Fruit fly (Drosophila melanogaster) whole organism, adult: ENCODE data around the gene Glut4EF.

ENCODE experiments used
- CG11617 ChIP-seq: fragments of 200-800 bp; sonication (Bioruptor generic); optimal IDR thresholded peaks from 2 replicates; lab custom pipeline; 2017; ENCODE audit warnings: mild to moderate bottlenecking, missing biosample characterization, missing genetic modification reagents, missing genetic modification characterization
- CG12768 ChIP-seq: fragments of 200-800 bp; sonication (Bioruptor generic); optimal IDR thresholded peaks from 2 replicates; lab custom pipeline; 2017; ENCODE audit warnings: missing biosample characterization, missing genetic modification characterization, mild to moderate bottlenecking, moderate library complexity, missing genetic modification reagents
- CG14711 ChIP-seq: fragments of 200-800 bp; sonication (Bioruptor generic); optimal IDR thresholded peaks from 2 replicates; lab custom pipeline; 2018; ENCODE audit warnings: missing biosample characterization, mild to moderate bottlenecking, missing genetic modification characterization, moderate library complexity
- CG1620 ChIP-seq: fragments of 200-800 bp; sonication (Bioruptor generic); optimal IDR thresholded peaks from 2 replicates; lab custom pipeline; 2016; ENCODE audit warnings: missing biosample characterization, missing genetic modification characterization
- CG33017 ChIP-seq: fragments of 200-800 bp; sonication (Bioruptor generic); optimal IDR thresholded peaks from 2 replicates; lab custom pipeline; 2018; ENCODE audit warnings: missing biosample characterization, mild to moderate bottlenecking, missing genetic modification characterization, moderate library complexity
- CG5204 ChIP-seq: fragments of 200-800 bp; sonication (Bioruptor generic); optimal IDR thresholded peaks from 2 replicates; lab custom pipeline; 2016; ENCODE audit warnings: missing biosample characterization, missing genetic modification characterization
- CG7045 ChIP-seq: fragments of 200-800 bp; sonication (Bioruptor generic); optimal IDR thresholded peaks from 2 replicates; lab custom pipeline; 2017; ENCODE audit warnings: missing biosample characterization, mild to moderate bottlenecking, missing genetic modification characterization
- CG7101 ChIP-seq: fragments of 200-800 bp; sonication (Bioruptor generic); optimal IDR thresholded peaks from 2 replicates; lab custom pipeline; 2018; ENCODE audit warnings: missing biosample characterization, mild to moderate bottlenecking, missing genetic modification characterization, moderate library complexity
- Clk ChIP-seq: fragments of 200-800 bp; sonication (Bioruptor generic); optimal IDR thresholded peaks from 2 replicates; lab custom pipeline; 2017; ENCODE audit warnings: missing biosample characterization, missing genetic modification characterization
- Crg-1 ChIP-seq: fragments of 200-800 bp; sonication (Bioruptor generic); optimal IDR thresholded peaks from 2 replicates; lab custom pipeline; 2016; ENCODE audit warnings: missing biosample characterization, missing genetic modification characterization
- Hr96 ChIP-seq: fragments of 200-800 bp; sonication (Bioruptor generic); optimal IDR thresholded peaks from 2 replicates; lab custom pipeline; 2016; ENCODE audit warnings: missing biosample characterization, missing genetic modification characterization
- Mnt ChIP-seq: fragments of 200-800 bp; sonication (Bioruptor generic); optimal IDR thresholded peaks from 2 replicates; lab custom pipeline; 2016; ENCODE audit warnings: missing biosample characterization, mild to moderate bottlenecking, missing genetic modification characterization
- bab1 ChIP-seq: fragments of 200-800 bp; sonication (Bioruptor generic); optimal IDR thresholded peaks from 3 replicates; lab custom pipeline; 2019; ENCODE audit warnings: missing biosample characterization, mild to moderate bottlenecking, missing genetic modification characterization, moderate library complexity
- cic ChIP-seq: fragments of 200-800 bp; sonication (Bioruptor generic); optimal IDR thresholded peaks from 2 replicates; lab custom pipeline; 2017; ENCODE audit warnings: missing biosample characterization, mild to moderate bottlenecking, missing genetic modification characterization, moderate library complexity
- cnc ChIP-seq, 2 experiments: fragments of >200 bp; optimal IDR thresholded peaks; 2 replicates each; lab custom pipeline; 2017
- kay ChIP-seq: fragments of 200-800 bp; sonication (Bioruptor generic); peaks from one replicate; lab custom pipeline; 2016; ENCODE audit warnings: missing biosample characterization, missing genetic modification characterization, borderline replicate concordance
- ovo ChIP-seq: fragments of 200-800 bp; sonication (Bioruptor generic); optimal IDR thresholded peaks from 2 replicates; lab custom pipeline; 2016; ENCODE audit warnings: missing biosample characterization, missing genetic modification characterization
- pad ChIP-seq: fragments of 200-800 bp; sonication (Bioruptor generic); optimal IDR thresholded peaks from 3 replicates; lab custom pipeline; 2017; ENCODE audit warnings: missing biosample characterization, missing genetic modification characterization, mild to moderate bottlenecking, moderate library complexity, missing genetic modification reagents
- tj ChIP-seq: fragments of 200-800 bp; sonication (Bioruptor generic); optimal IDR thresholded peaks from 3 replicates; lab custom pipeline; 2017; ENCODE audit warnings: missing biosample characterization, mild to moderate bottlenecking, missing genetic modification characterization, moderate library complexity
- toe ChIP-seq: fragments of 200-800 bp; sonication (Bioruptor generic); optimal IDR thresholded peaks from 2 replicates; lab custom pipeline; 2016; ENCODE audit warnings: missing biosample characterization, missing genetic modification characterization

Glut4EF gene

dm6 chr3R:9996689-9997213 lies 122.3 kb downstream of the Glut4EF start, which contains the start of the genes Gr85a and Spn85F:
Gr85a (minus strand) TSS chr3R:9996789.
Spn85F (plus strand) TSS chr3R:9997163.
- no peak for TF ChIP-seq CG12768 (GFP tag; lab: Kevin White, UChicago)
- TF ChIP-seq cic (GFP tag; lab: Kevin White, UChicago), result no peak
- TF ChIP-seq cnc (optimal IDR thresholded peaks at IDR 0.05; lab: Kevin White, UChicago), result no peak
- no peak for TF ChIP-seq CG14711 (tag; lab: Kevin White, UChicago)
- no peak for TF ChIP-seq Hr96 (GFP tag; lab: Kevin White, UChicago)
- TF ChIP-seq ovo (GFP tag; lab: Kevin White, UChicago), result no peak
- TF ChIP-seq bab1, result no peak
- no peak for TF ChIP-seq CG1620
- no peak for TF ChIP-seq CG7045 (GFP tag; lab: Kevin White, UChicago)
- TF ChIP-seq Crg-1 (GFP tag; lab: Kevin White, UChicago), result no peak
- TF ChIP-seq CG33017, result no peak
- no peak for TF ChIP-seq pad (GFP tag; lab: Kevin White, UChicago)
- TF ChIP-seq Mnt (GFP tag; lab: Kevin White, UChicago), result no peak
- no peak for TF ChIP-seq tj (GFP tag; lab: Kevin White, UChicago)
- no peak for TF ChIP-seq CG7101 (tag; lab: Kevin White, UChicago)
- TF ChIP-seq CG5204 (GFP tag; lab: Kevin White, UChicago), result no peak
- TF ChIP-seq Clk (GFP tag; lab: Kevin White, UChicago), result no peak
- no peak for TF ChIP-seq kay
- no peak for TF ChIP-seq toe
- no peak for TF ChIP-seq CG11617

- TF ChIP-seq pad (GFP tag; lab: Kevin White, UChicago), result no peak
- peak; percentile 66 for TF ChIP-seq bab1
Observed at dm6 chr3R:10001174-10001789, 126.8 kb downstream of the Glut4EF start, which contains the start of gene CG5359. CG5359 (minus strand) TSS chr3R:10001276.

dm6 chr3R:10024032-10024712 lies 149.7 kb downstream of the Glut4EF start:
- TF ChIP-seq CG12768 (GFP tag; lab: Kevin White, UChicago) (no peak), toe (no peak), Mnt (GFP tag; lab: Kevin White, UChicago) (no peak)

- TF ChIP-seq CG33017, result no peak
- no peak for TF ChIP-seq Crg-1 (GFP tag; lab: Kevin White, UChicago)
- TF ChIP-seq CG14711 (tag; lab: Kevin White, UChicago), result no peak
- TF ChIP-seq Mnt (GFP tag; lab: Kevin White, UChicago), result no peak
- no peak for TF ChIP-seq kay
Observed at dm6 chr3R:10025050-10025449, 150.6 kb downstream of the Glut4EF start, which contains the start of gene CG31407. CG31407 (minus strand) TSS chr3R:10025150.

- TF ChIP-seq toe (no peak), Hr96 (GFP tag; lab: Kevin White, UChicago) (no peak)
Observed at dm6 chr3R:10028378-10028777, 153.9 kb downstream of the Glut4EF start.

- TF ChIP-seq CG1620, result no peak
- TF ChIP-seq kay, result peak; percentile 92
Observed at dm6 chr3R:10031480-10031879, 157.0 kb downstream of the Glut4EF start.

- TF ChIP-seq CG5204 (GFP tag; lab: Kevin White, UChicago) (no peak), CG33017 (no peak), Mnt (GFP tag; lab: Kevin White, UChicago) (no peak), cic (GFP tag; lab: Kevin White, UChicago) (no peak), toe (no peak), CG12768 (GFP tag; lab: Kevin White, UChicago) (no peak), tj (GFP tag; lab: Kevin White, UChicago) (no peak), Clk (GFP tag; lab: Kevin White, UChicago) (no peak), pad (GFP tag; lab: Kevin White, UChicago) (no peak), Hr96 (GFP tag; lab: Kevin White, UChicago) (no peak), Crg-1 (GFP tag; lab: Kevin White, UChicago) (no peak), bab1 (no peak), CG7101 (tag; lab: Kevin White, UChicago) (no peak), ovo (GFP tag; lab: Kevin White, UChicago) (no peak), cnc (optimal IDR thresholded peaks at IDR 0.05; lab: Kevin White, UChicago) (no peak), CG11617 (no peak), CG14711 (tag; lab: Kevin White, UChicago) (no peak), CG1620 (no peak), CG7045 (GFP tag; lab: Kevin White, UChicago) (no peak)
Observed at dm6 chr3R:10032951-10033720, 158.7 kb downstream of the Glut4EF start.
